Worm (Caenorhabditis elegans) whole organism, L4 larva: ENCODE results near the gene Y75B12B.11.
A peak's percentile ranks its signal among the peaks of the same experiment; 100 is the strongest.

ENCODE experiments used
- D1046.2 ChIP-seq: fragments of 200-800 bp; sonication (Bioruptor generic); IDR thresholded peaks from 2 replicates; pipeline ENCODE4 v1.3.6; 2022; ENCODE audit warnings: missing genetic modification characterization, missing compliant biosample characterization
- F44E2.7 ChIP-seq: fragments of 200-800 bp; sonication (Bioruptor generic); IDR thresholded peaks from 2 replicates; pipeline ENCODE4 v2.1.2; 2022; ENCODE audit warnings: missing genetic modification characterization, missing compliant biosample characterization
- T20F7.1 ChIP-seq: fragments of 200-800 bp; sonication (Bioruptor generic); optimal IDR thresholded peaks from 2 replicates; lab custom pipeline; 2018; ENCODE audit warnings: mild to moderate bottlenecking, missing genetic modification characterization, missing compliant biosample characterization
- Y48G9A.11 ChIP-seq: fragments of 200-800 bp; sonication (Bioruptor generic); IDR thresholded peaks from 2 replicates; pipeline ENCODE4 v1.3.6; 2022; ENCODE audit warnings: missing genetic modification reagents, missing genetic modification characterization, missing compliant biosample characterization
- Y75B8A.6 ChIP-seq: fragments of 200-800 bp; sonication (Bioruptor generic); IDR thresholded peaks from 2 replicates; pipeline ENCODE4 v1.3.6; 2022; ENCODE audit warnings: missing genetic modification reagents, missing genetic modification characterization, missing compliant biosample characterization
- aly-2 ChIP-seq: sonication (generic microtip); optimal IDR thresholded peaks from 2 replicates; lab custom pipeline; 2018; ENCODE audit warnings: missing biosample characterization, missing genetic modification characterization
- ama-1 ChIP-seq: fragments of 150-350 bp; optimal IDR thresholded peaks from 2 replicates; lab custom pipeline; 2014; ENCODE audit warnings: inconsistent platforms, mixed read lengths
- arid-1 ChIP-seq: fragments of 200-800 bp; sonication (Bioruptor generic); conservative IDR thresholded peaks from 2 replicates; pipeline ENCODE4 v1.3.6; 2022; ENCODE audit warnings: missing genetic modification reagents, missing genetic modification characterization, missing compliant biosample characterization
- attf-4 ChIP-seq: sonication (generic microtip); optimal IDR thresholded peaks from 3 replicates; lab custom pipeline; 2017; ENCODE audit warnings: missing biosample characterization, missing genetic modification characterization
- ceh-28 ChIP-seq: fragments of 150-350 bp; optimal IDR thresholded peaks from 2 replicates; lab custom pipeline; 2014; ENCODE audit warnings: missing biosample characterization, missing genetic modification reagents, missing genetic modification characterization
- ceh-32 ChIP-seq: sonication (generic microtip); optimal IDR thresholded peaks from 2 replicates; lab custom pipeline; 2016; ENCODE audit warnings: mild to moderate bottlenecking, missing genetic modification characterization, missing compliant biosample characterization; ENCODE audit not compliant: poor library complexity
- ceh-62 ChIP-seq: sonication (generic microtip); optimal IDR thresholded peaks from 2 replicates; lab custom pipeline; 2017; ENCODE audit warnings: missing biosample characterization, missing genetic modification characterization
- ces-1 ChIP-seq: fragments of 150-350 bp; sonication (generic microtip); optimal IDR thresholded peaks from 4 replicates; lab custom pipeline; 2014; ENCODE audit warnings: missing biosample characterization, missing genetic modification reagents, missing genetic modification characterization
- daf-16 ChIP-seq, 3 experiments: sonication (generic microtip); optimal IDR thresholded peaks; 2 replicates each; lab custom pipeline; 2016 to 2017; ENCODE audit warnings: missing genetic modification characterization in 3 of 3, missing genetic modification reagents in 3 of 3, mild to moderate bottlenecking in 2 of 3, missing compliant biosample characterization in 2 of 3, missing biosample characterization in 1 of 3, moderate library complexity in 1 of 3
- daf-8 ChIP-seq: fragments of 200-800 bp; sonication (Bioruptor generic); IDR thresholded peaks from 2 replicates; pipeline ENCODE4 v1.3.6; 2022; ENCODE audit warnings: missing genetic modification characterization, missing compliant biosample characterization
- dpl-1 ChIP-seq: fragments of 150-350 bp; optimal IDR thresholded peaks from 2 replicates; lab custom pipeline; 2014; ENCODE audit warnings: missing biosample characterization, missing genetic modification reagents, missing genetic modification characterization
- dve-1 ChIP-seq: sonication (generic microtip); optimal IDR thresholded peaks from 2 replicates; lab custom pipeline; 2017; ENCODE audit warnings: antibody characterized with exemption, mild to moderate bottlenecking, missing genetic modification characterization, missing compliant biosample characterization; ENCODE audit not compliant: insufficient read depth
- egl-27 ChIP-seq: sonication (generic microtip); optimal IDR thresholded peaks from 3 replicates; lab custom pipeline; 2017; ENCODE audit warnings: missing biosample characterization, missing genetic modification reagents, missing genetic modification characterization
- fos-1 ChIP-seq: fragments of 150-350 bp; optimal IDR thresholded peaks from 2 replicates; lab custom pipeline; 2014; ENCODE audit warnings: missing biosample characterization, missing genetic modification characterization
- gei-8 ChIP-seq: fragments of 200-800 bp; sonication (Bioruptor generic); optimal IDR thresholded peaks from 2 replicates; lab custom pipeline; 2018; ENCODE audit warnings: mild to moderate bottlenecking, missing genetic modification characterization, missing compliant biosample characterization
- hif-1 ChIP-seq, 2 experiments: sonication (generic microtip); optimal IDR thresholded peaks; 2 replicates each; lab custom pipeline; 2016 to 2017; ENCODE audit warnings: missing compliant biosample characterization in 2 of 2, missing genetic modification characterization in 2 of 2, missing genetic modification reagents in 2 of 2, missing genotype in 2 of 2, mild to moderate bottlenecking in 1 of 2
- jun-1 ChIP-seq: fragments of 150-350 bp; optimal IDR thresholded peaks from 2 replicates; lab custom pipeline; 2014; ENCODE audit warnings: missing biosample characterization, missing genetic modification reagents, missing genetic modification characterization
- lin-1 ChIP-seq: fragments of 200-800 bp; sonication (Bioruptor generic); IDR thresholded peaks from 2 replicates; pipeline ENCODE4 v1.3.6; 2022; ENCODE audit warnings: missing genetic modification reagents, missing genetic modification characterization, missing compliant biosample characterization
- mes-2 ChIP-seq: sonication (generic microtip); optimal IDR thresholded peaks from 2 replicates; lab custom pipeline; 2016; ENCODE audit warnings: missing genotype, mild to moderate bottlenecking, missing genetic modification characterization, missing compliant biosample characterization; ENCODE audit not compliant: poor library complexity, severe bottlenecking
- mxl-2 ChIP-seq: fragments of 200-800 bp; sonication (Bioruptor generic); conservative IDR thresholded peaks from 2 replicates; pipeline ENCODE4 v1.3.6; 2022; ENCODE audit warnings: missing genetic modification reagents, missing genetic modification characterization, missing compliant biosample characterization
- nhr-10 ChIP-seq: fragments of 150-350 bp; optimal IDR thresholded peaks from 2 replicates; lab custom pipeline; 2014; ENCODE audit warnings: missing biosample characterization, missing genetic modification characterization
- nhr-102 ChIP-seq: sonication (generic microtip); optimal IDR thresholded peaks from 2 replicates; lab custom pipeline; 2016; ENCODE audit warnings: mild to moderate bottlenecking, missing genetic modification characterization, moderate library complexity, missing compliant biosample characterization
- nhr-11 ChIP-seq: fragments of 150-350 bp; optimal IDR thresholded peaks from 2 replicates; lab custom pipeline; 2014; ENCODE audit warnings: missing biosample characterization, missing genetic modification characterization
- nhr-237 ChIP-seq: sonication (generic microtip); optimal IDR thresholded peaks from 2 replicates; lab custom pipeline; 2017; ENCODE audit warnings: missing biosample characterization, missing genetic modification characterization
- nhr-25 ChIP-seq: sonication (generic microtip); optimal IDR thresholded peaks from 2 replicates; lab custom pipeline; 2017; ENCODE audit warnings: missing genetic modification characterization, mild to moderate bottlenecking, missing compliant biosample characterization, antibody characterized with exemption, moderate library complexity, borderline replicate concordance; ENCODE audit not compliant: insufficient read depth
- nhr-42 ChIP-seq: fragments of 200-800 bp; sonication (Bioruptor generic); IDR thresholded peaks from 2 replicates; pipeline ENCODE4 v1.3.6; 2022; ENCODE audit warnings: missing genetic modification characterization, missing compliant biosample characterization
- nhr-6 ChIP-seq: fragments of 150-350 bp; optimal IDR thresholded peaks from 2 replicates; lab custom pipeline; 2014; ENCODE audit warnings: missing biosample characterization, missing genetic modification characterization
- nhr-76 ChIP-seq: fragments of 150-350 bp; optimal IDR thresholded peaks from 2 replicates; lab custom pipeline; 2014; ENCODE audit warnings: missing biosample characterization, missing genetic modification characterization
- pqm-1 ChIP-seq: sonication (generic microtip); optimal IDR thresholded peaks from 2 replicates; lab custom pipeline; 2017; ENCODE audit warnings: missing biosample characterization, missing genetic modification characterization
- rbr-2 ChIP-seq: sonication (generic microtip); optimal IDR thresholded peaks from 2 replicates; lab custom pipeline; 2016; ENCODE audit warnings: missing genotype, missing genetic modification characterization, missing compliant biosample characterization
- saeg-2 ChIP-seq: fragments of 200-800 bp; sonication (Bioruptor generic); IDR thresholded peaks from 2 replicates; pipeline ENCODE4 v1.3.6; 2022; ENCODE audit warnings: missing genetic modification reagents, missing genetic modification characterization, missing compliant biosample characterization
- sdz-12 ChIP-seq: fragments of 200-800 bp; sonication (Bioruptor generic); optimal IDR thresholded peaks from 2 replicates; lab custom pipeline; 2018; ENCODE audit warnings: mild to moderate bottlenecking, missing genetic modification characterization, missing compliant biosample characterization
- set-16 ChIP-seq: fragments of 200-800 bp; sonication (Bioruptor generic); IDR thresholded peaks from 2 replicates; pipeline ENCODE4 v1.3.6; 2022; ENCODE audit warnings: missing genetic modification reagents, missing genetic modification characterization, missing compliant biosample characterization
- skn-1 ChIP-seq: fragments of 150-350 bp; optimal IDR thresholded peaks from 2 replicates; lab custom pipeline; 2014; ENCODE audit warnings: missing biosample characterization, missing genetic modification characterization
- snpc-1.2 ChIP-seq: fragments of 200-800 bp; sonication (Bioruptor generic); IDR thresholded peaks from 2 replicates; pipeline ENCODE4 v1.3.6; 2022; ENCODE audit warnings: missing genetic modification reagents, missing genetic modification characterization, missing compliant biosample characterization
- spr-3 ChIP-seq: fragments of 200-800 bp; sonication (Bioruptor generic); optimal IDR thresholded peaks from 2 replicates; lab custom pipeline; 2018; ENCODE audit warnings: mild to moderate bottlenecking, missing genetic modification characterization, missing compliant biosample characterization
- tag-97 ChIP-seq: fragments of 200-800 bp; sonication (Bioruptor generic); IDR thresholded peaks from 2 replicates; pipeline ENCODE4 v1.3.6; 2022; ENCODE audit warnings: missing genetic modification characterization, missing compliant biosample characterization
- unc-39 ChIP-seq: sonication (generic microtip); optimal IDR thresholded peaks from 2 replicates; lab custom pipeline; 2017; ENCODE audit warnings: missing biosample characterization, missing genetic modification characterization
- unc-62 ChIP-seq, 3 experiments: fragments of 150-350 bp in 1 of 3; sonication (generic microtip); optimal IDR thresholded peaks in 2 of 3; peaks in 1 of 3; 1 replicate in 1 of 3; 2 replicates in 2 of 3; lab custom pipeline; 2014 to 2017; ENCODE audit warnings: missing biosample characterization in 3 of 3, missing genetic modification characterization in 3 of 3, missing genetic modification reagents in 3 of 3, missing genotype in 1 of 3
- vab-7 ChIP-seq: fragments of 200-800 bp; sonication (Bioruptor generic); IDR thresholded peaks from 2 replicates; pipeline ENCODE4 v1.3.6; 2022; ENCODE audit warnings: missing genetic modification reagents, missing genetic modification characterization, missing compliant biosample characterization
- zip-2 ChIP-seq: fragments of 150-350 bp; optimal IDR thresholded peaks from 2 replicates; lab custom pipeline; 2014; ENCODE audit warnings: missing biosample characterization, missing genetic modification characterization

The Y75B12B.11 gene

DNA sequence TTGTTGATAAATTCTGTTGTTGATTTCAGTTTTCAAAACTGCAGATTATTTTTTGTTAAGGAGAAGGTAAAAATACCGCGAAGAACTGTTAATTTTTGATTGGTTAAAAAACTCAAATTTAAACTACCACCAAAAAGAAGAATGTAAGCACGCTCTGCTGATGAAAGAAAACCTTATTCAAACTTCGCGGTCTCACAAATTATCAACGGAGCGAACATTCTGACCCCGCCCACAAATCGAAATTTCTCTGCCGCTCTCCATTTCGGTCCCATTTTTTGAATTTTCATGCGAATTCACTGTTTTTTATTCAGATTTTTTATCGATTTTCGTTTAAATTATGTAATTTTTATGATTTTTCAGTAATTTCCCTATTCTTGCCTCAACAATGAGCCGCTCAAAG lies 1.5 kb upstream of the Y75B12B.11 start, which contains the start of gene cyn-3 (continued):
- peak in 1 of 2 experiments; percentile 35 for TF ChIP-seq daf-16 (GFP tag; optimal IDR thresholded peaks at IDR 0.05; lab: Kevin White, UChicago)
- TF ChIP-seq daf-16 (tag; optimal IDR thresholded peaks at IDR 0.05; lab: Kevin White, UChicago), result peak; percentile 65

DNA sequence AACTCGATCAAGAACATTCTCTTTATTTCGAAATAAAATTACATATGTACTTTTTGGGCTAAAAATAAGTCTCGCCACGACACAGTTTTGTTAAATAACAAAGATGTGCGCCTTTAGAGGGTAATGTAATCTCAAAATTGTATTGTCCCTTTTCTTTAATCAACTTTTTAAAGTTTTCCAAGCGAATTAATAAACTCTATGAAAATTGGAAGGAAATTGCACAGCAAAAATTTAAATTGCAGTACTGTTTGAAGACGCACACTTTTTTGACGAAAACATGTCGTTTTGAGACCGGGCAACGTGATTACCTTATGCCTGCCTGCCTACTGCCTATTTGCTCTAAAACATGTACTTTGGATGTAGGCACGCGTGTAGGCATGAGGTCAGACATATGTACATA lies 875 bp downstream of the Y75B12B.11 start:
- TF ChIP-seq unc-62 (GFP tag; optimal IDR thresholded peaks at IDR 0.05 in 1 of 2; lab: Kevin White, UChicago), result peak in 1 of 2 experiments; percentile 93
- no peak for TF ChIP-seq unc-62 (tag; optimal IDR thresholded peaks at IDR 0.05; lab: Kevin White, UChicago)
- TF ChIP-seq dve-1 (tag; lab: Kevin White, UChicago), result no peak

DNA sequence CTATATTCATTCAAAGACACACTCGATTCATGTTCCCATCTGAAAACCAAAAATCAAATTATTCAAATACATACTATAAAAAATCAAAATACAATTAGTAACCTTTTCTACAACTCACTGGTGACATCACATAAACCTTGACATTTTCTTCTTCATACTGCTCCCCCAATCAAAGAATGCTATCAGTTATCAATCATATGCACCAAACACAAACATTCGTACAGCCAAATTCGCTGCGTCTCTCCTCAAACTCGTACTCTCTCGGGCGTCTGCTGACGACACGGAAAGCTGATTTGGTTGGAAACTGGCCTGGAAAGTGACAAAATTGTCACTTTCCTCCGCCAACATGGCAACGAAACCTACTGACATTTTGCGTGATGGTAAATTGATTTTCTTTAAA lies 1.3 kb downstream of the Y75B12B.11 start, which contains the start of gene plc-2:
TSS of gene plc-2 (plus strand) at position 196 of the 400 bp plus-strand sequence.
- TF ChIP-seq ceh-32 (tag; lab: Kevin White, UChicago) (no peak), mxl-2 (GFP tag; lab: Robert Waterston, UW) (no peak), jun-1 (tag; lab: Kevin White, UChicago) (no peak), F44E2.7 (GFP tag; lab: Robert Waterston, UW) (no peak), nhr-11 (tag; lab: Kevin White, UChicago) (no peak), fos-1 (no peak), daf-16 (GFP tag; optimal IDR thresholded peaks at IDR 0.05; lab: Kevin White, UChicago) (no peak), daf-16 (tag; optimal IDR thresholded peaks at IDR 0.05; lab: Kevin White, UChicago) (peak; percentile 44), saeg-2 (GFP tag; lab: Robert Waterston, UW) (no peak), attf-4 (tag; lab: Kevin White, UChicago) (no peak), zip-2 (tag; lab: Kevin White, UChicago) (no peak), nhr-10 (tag; lab: Kevin White, UChicago) (no peak), Y48G9A.11 (GFP tag; lab: Robert Waterston, UW) (no peak), lin-1 (no peak), aly-2 (tag; lab: Kevin White, UChicago) (no peak), nhr-76 (tag; lab: Kevin White, UChicago) (no peak), set-16 (GFP tag; lab: Robert Waterston, UW) (no peak), rbr-2 (tag; lab: Kevin White, UChicago) (no peak), nhr-237 (tag; lab: Kevin White, UChicago) (no peak), arid-1 (GFP tag; lab: Robert Waterston, UW) (no peak), nhr-42 (GFP tag; lab: Robert Waterston, UW) (no peak), snpc-1.2 (no peak), unc-62 (GFP tag; optimal IDR thresholded peaks at IDR 0.05 in 1 of 2; lab: Kevin White, UChicago) (peak in 1 of 2 experiments; percentile 13), unc-62 (tag; optimal IDR thresholded peaks at IDR 0.05; lab: Kevin White, UChicago) (no peak), Y75B8A.6 (GFP tag; lab: Robert Waterston, UW) (no peak), daf-8 (GFP tag; lab: Robert Waterston, UW) (no peak), ama-1 (lab: Kevin White, UChicago) (no peak), dve-1 (tag; lab: Kevin White, UChicago) (peak; percentile 78), T20F7.1 (GFP tag; lab: Kevin White, UChicago) (no peak), unc-39 (no peak), nhr-6 (peak; percentile 81), ceh-28 (tag; lab: Kevin White, UChicago) (no peak), nhr-25 (no peak), sdz-12 (GFP tag; lab: Kevin White, UChicago) (no peak), egl-27 (tag; lab: Kevin White, UChicago) (no peak), vab-7 (GFP tag; lab: Robert Waterston, UW) (no peak), hif-1 (tag; optimal IDR thresholded peaks at IDR 0.05; lab: Kevin White, UChicago) (no peak), spr-3 (GFP tag; lab: Kevin White, UChicago) (no peak), nhr-102 (tag; lab: Kevin White, UChicago) (no peak), ceh-62 (tag; lab: Kevin White, UChicago) (no peak), dpl-1 (GFP tag; lab: Kevin White, UChicago) (no peak), skn-1 (no peak), ces-1 (GFP tag; lab: Kevin White, UChicago) (no peak), D1046.2 (GFP tag; lab: Robert Waterston, UW) (no peak), pqm-1 (tag; lab: Kevin White, UChicago) (peak; percentile 84), gei-8 (GFP tag; lab: Kevin White, UChicago) (no peak), mes-2 (tag; lab: Kevin White, UChicago) (peak; percentile 35), tag-97 (no peak)
